Fruit fly (Drosophila melanogaster) whole organism, embryonic: ENCODE measurements around the gene CG14913.

ENCODE experiments used
- CG10267 ChIP-seq: fragments of 200-800 bp; sonication (Bioruptor generic); optimal IDR thresholded peaks from 2 replicates; lab custom pipeline; 2018; ENCODE audit warnings: missing biosample characterization, mild to moderate bottlenecking, missing genetic modification characterization, moderate library complexity
- CG10431 ChIP-seq: fragments of 200-800 bp; sonication (Bioruptor generic); optimal IDR thresholded peaks from 3 replicates; lab custom pipeline; 2018; ENCODE audit warnings: missing biosample characterization, mild to moderate bottlenecking, missing genetic modification characterization
- CG11456 ChIP-seq: fragments of 200-800 bp; sonication (Bioruptor generic); IDR thresholded peaks from 3 replicates; pipeline ENCODE4 v1.3.6; 2022; ENCODE audit warnings: missing biosample characterization, missing genetic modification characterization
- CG11695 ChIP-seq: fragments of 200-800 bp; sonication (Bioruptor generic); IDR thresholded peaks from 3 replicates; pipeline ENCODE4 v1.3.6; 2022; ENCODE audit warnings: missing biosample characterization, missing genetic modification characterization
- CG12219 ChIP-seq: fragments of 200-800 bp; sonication (Bioruptor generic); optimal IDR thresholded peaks from 3 replicates; lab custom pipeline; 2018; ENCODE audit warnings: missing biosample characterization, mild to moderate bottlenecking, missing genetic modification characterization
- CG13123 ChIP-seq: fragments of 200-800 bp; sonication (Bioruptor generic); optimal IDR thresholded peaks from 2 replicates; lab custom pipeline; 2016; ENCODE audit warnings: missing biosample characterization, missing genetic modification characterization
- CG15479 ChIP-seq: fragments of 200-800 bp; sonication (Bioruptor generic); optimal IDR thresholded peaks from 3 replicates; lab custom pipeline; 2019; ENCODE audit warnings: missing biosample characterization, mild to moderate bottlenecking, missing genetic modification characterization, moderate library complexity
- CG16813 ChIP-seq: fragments of 200-800 bp; sonication (Bioruptor generic); IDR thresholded peaks from 3 replicates; pipeline ENCODE4 v1.3.6; 2022; ENCODE audit warnings: missing biosample characterization, missing genetic modification characterization; ENCODE audit not compliant: partially characterized antibody
- CG1832 ChIP-seq: fragments of 200-800 bp; sonication (Bioruptor generic); optimal IDR thresholded peaks from 2 replicates; lab custom pipeline; 2017; ENCODE audit warnings: missing biosample characterization, mild to moderate bottlenecking, missing genetic modification characterization, inconsistent platforms
- CG2120 ChIP-seq: fragments of 200-800 bp; sonication (Bioruptor generic); optimal IDR thresholded peaks from 3 replicates; lab custom pipeline; 2016; ENCODE audit warnings: missing biosample characterization, missing genetic modification characterization
- CG2678 ChIP-seq: fragments of 200-800 bp; sonication (Bioruptor generic); optimal IDR thresholded peaks from 3 replicates; lab custom pipeline; 2019; ENCODE audit warnings: missing biosample characterization, mild to moderate bottlenecking, missing genetic modification characterization, moderate library complexity
- CG30431 ChIP-seq: fragments of 200-800 bp; sonication (Bioruptor generic); optimal IDR thresholded peaks from 2 replicates; lab custom pipeline; 2017; ENCODE audit warnings: missing biosample characterization, missing genetic modification characterization
- CG31224 ChIP-seq: fragments of 200-800 bp; sonication (Bioruptor generic); IDR thresholded peaks from 2 replicates; pipeline ENCODE4 v1.3.6; 2022; ENCODE audit warnings: missing biosample characterization, missing genetic modification characterization
- CG3163 ChIP-seq: fragments of 200-800 bp; sonication (Bioruptor generic); optimal IDR thresholded peaks from 3 replicates; lab custom pipeline; 2016; ENCODE audit warnings: missing biosample characterization, missing genetic modification characterization
- CG32532 ChIP-seq: fragments of 200-800 bp; sonication (Bioruptor generic); IDR thresholded peaks from 2 replicates; pipeline ENCODE4 v1.3.6; 2022; ENCODE audit warnings: missing biosample characterization, missing genetic modification characterization
- CG34376 ChIP-seq: fragments of 200-800 bp; sonication (Bioruptor generic); optimal IDR thresholded peaks from 2 replicates; lab custom pipeline; 2018; ENCODE audit warnings: missing biosample characterization, mild to moderate bottlenecking, missing genetic modification characterization
- CG3838 ChIP-seq: fragments of 200-800 bp; sonication (Bioruptor generic); optimal IDR thresholded peaks from 3 replicates; lab custom pipeline; 2016; ENCODE audit warnings: missing biosample characterization, missing genetic modification characterization
- CG3995 ChIP-seq: fragments of 200-800 bp; sonication (Bioruptor generic); optimal IDR thresholded peaks from 3 replicates; lab custom pipeline; 2016; ENCODE audit warnings: missing biosample characterization, missing genetic modification characterization
- CG43689 ChIP-seq: fragments of 200-800 bp; sonication (Bioruptor generic); IDR thresholded peaks from 2 replicates; pipeline ENCODE4 v1.3.6; 2022; ENCODE audit warnings: missing biosample characterization, missing genetic modification characterization
- CG7357 ChIP-seq: fragments of 200-800 bp; sonication (Bioruptor generic); IDR thresholded peaks from 3 replicates; pipeline ENCODE4 v1.3.6; 2022; ENCODE audit warnings: missing biosample characterization, missing genetic modification characterization
- CG7839 ChIP-seq: fragments of 200-800 bp; sonication (Bioruptor generic); optimal IDR thresholded peaks from 3 replicates; lab custom pipeline; 2018; ENCODE audit warnings: missing biosample characterization, mild to moderate bottlenecking, missing genetic modification characterization, moderate library complexity
- CG7963 ChIP-seq: fragments of 200-800 bp; sonication (Bioruptor generic); IDR thresholded peaks from 3 replicates; pipeline ENCODE4 v1.3.6; 2022; ENCODE audit warnings: missing biosample characterization, missing genetic modification characterization; ENCODE audit not compliant: partially characterized antibody
- CG8388 ChIP-seq: fragments of 200-800 bp; sonication (Bioruptor generic); optimal IDR thresholded peaks from 2 replicates; lab custom pipeline; 2019; ENCODE audit warnings: missing biosample characterization, mild to moderate bottlenecking, missing genetic modification characterization, moderate library complexity
- CG9437 ChIP-seq: fragments of 200-800 bp; sonication (Bioruptor generic); optimal IDR thresholded peaks from 2 replicates; lab custom pipeline; 2018; ENCODE audit warnings: missing biosample characterization, mild to moderate bottlenecking, missing genetic modification characterization
- CG9797 ChIP-seq: fragments of 200-800 bp; sonication (Bioruptor generic); optimal IDR thresholded peaks from 3 replicates; lab custom pipeline; 2018; ENCODE audit warnings: missing biosample characterization, mild to moderate bottlenecking, missing genetic modification characterization
- Deaf1 ChIP-seq: fragments of 200-800 bp; optimal IDR thresholded peaks from 3 replicates; lab custom pipeline; 2019; ENCODE audit warnings: missing biosample characterization, mild to moderate bottlenecking, missing genetic modification characterization, moderate library complexity
- Hand ChIP-seq: fragments of 200-800 bp; sonication (Bioruptor generic); optimal IDR thresholded peaks from 2 replicates; lab custom pipeline; 2017; ENCODE audit warnings: mild to moderate bottlenecking, missing biosample characterization, missing genetic modification reagents, missing genetic modification characterization
- HmgD ChIP-seq: fragments of 200-800 bp; sonication (Bioruptor generic); optimal IDR thresholded peaks from 3 replicates; lab custom pipeline; 2016; ENCODE audit warnings: missing biosample characterization, missing genetic modification characterization
- Hr39 ChIP-seq: fragments of >200 bp; optimal IDR thresholded peaks from 2 replicates; lab custom pipeline; 2017
- Lhr ChIP-seq: fragments of 200-800 bp; sonication (Bioruptor generic); optimal IDR thresholded peaks from 3 replicates; lab custom pipeline; 2017; ENCODE audit warnings: mild to moderate bottlenecking, missing biosample characterization, missing genetic modification reagents, missing genetic modification characterization
- MESR4 ChIP-seq: fragments of 200-800 bp; sonication (Bioruptor generic); optimal IDR thresholded peaks from 2 replicates; lab custom pipeline; 2018; ENCODE audit warnings: missing biosample characterization, mild to moderate bottlenecking, missing genetic modification characterization, moderate library complexity
- NK7.1 ChIP-seq: fragments of 200-800 bp; sonication (Bioruptor generic); optimal IDR thresholded peaks from 3 replicates; lab custom pipeline; 2016; ENCODE audit warnings: missing biosample characterization, missing genetic modification characterization
- Opbp ChIP-seq: fragments of 200-800 bp; sonication (Bioruptor generic); IDR thresholded peaks from 3 replicates; pipeline ENCODE4 v1.3.6; 2022; ENCODE audit warnings: missing biosample characterization, missing genetic modification characterization; ENCODE audit not compliant: partially characterized antibody
- Sox102F ChIP-seq: fragments of 200-800 bp; sonication (Bioruptor generic); optimal IDR thresholded peaks from 2 replicates; lab custom pipeline; 2018; ENCODE audit warnings: missing biosample characterization, mild to moderate bottlenecking, missing genetic modification characterization, moderate library complexity
- TFAM ChIP-seq: fragments of 200-800 bp; sonication (Bioruptor generic); optimal IDR thresholded peaks from 2 replicates; lab custom pipeline; 2017; ENCODE audit warnings: missing biosample characterization, missing genetic modification characterization, inconsistent platforms
- Trl ChIP-seq, 3 experiments: fragments of >200 bp in 2 of 3; fragments of 200-800 bp in 1 of 3; sonication (Bioruptor generic) in 1 of 3; optimal IDR thresholded peaks; 2 replicates in 1 of 3; 3 replicates in 2 of 3; lab custom pipeline; 2016 to 2017; ENCODE audit warnings: missing biosample characterization in 1 of 3, missing genetic modification characterization in 1 of 3
- ase ChIP-seq: fragments of 200-800 bp; sonication (Bioruptor generic); IDR thresholded peaks from 3 replicates; pipeline ENCODE4 v1.3.6; 2022; ENCODE audit warnings: missing biosample characterization, missing genetic modification characterization
- cad ChIP-seq: fragments of >200 bp; optimal IDR thresholded peaks from 2 replicates; lab custom pipeline; 2017; ENCODE audit warnings: missing biosample characterization, missing genetic modification characterization
- caup ChIP-seq: fragments of 200-800 bp; sonication (Bioruptor generic); optimal IDR thresholded peaks from 3 replicates; lab custom pipeline; 2017; ENCODE audit warnings: missing biosample characterization, mild to moderate bottlenecking, missing genetic modification characterization, moderate library complexity; ENCODE audit not compliant: severe bottlenecking
- ci ChIP-seq: fragments of 200-800 bp; sonication (Bioruptor generic); IDR thresholded peaks from 3 replicates; pipeline ENCODE4 v1.3.6; 2022; ENCODE audit warnings: missing biosample characterization, missing genetic modification characterization
- esg ChIP-seq: fragments of 200-800 bp; sonication (Bioruptor generic); conservative IDR thresholded peaks from 2 replicates; pipeline ENCODE4 v1.3.6; 2022; ENCODE audit warnings: missing biosample characterization, missing genetic modification characterization
- kay ChIP-seq: fragments of 200-800 bp; sonication (Bioruptor generic); optimal IDR thresholded peaks from 2 replicates; lab custom pipeline; 2016; ENCODE audit warnings: missing biosample characterization, missing genetic modification characterization
- knrl ChIP-seq: fragments of 200-800 bp; sonication (Bioruptor generic); IDR thresholded peaks from 3 replicates; pipeline ENCODE4 v1.3.6; 2022; ENCODE audit warnings: missing biosample characterization, missing genetic modification characterization; ENCODE audit not compliant: partially characterized antibody
- mam ChIP-seq: fragments of 200-800 bp; sonication (Bioruptor generic); optimal IDR thresholded peaks from 3 replicates; lab custom pipeline; 2016; ENCODE audit warnings: missing biosample characterization, missing genetic modification characterization
- repo ChIP-seq: fragments of 200-800 bp; sonication (Bioruptor generic); optimal IDR thresholded peaks from 2 replicates; lab custom pipeline; 2016; ENCODE audit warnings: missing biosample characterization, missing genetic modification characterization
- sens ChIP-seq: fragments of 200-800 bp; sonication (Bioruptor generic); peaks from one replicate; lab custom pipeline; 2016; ENCODE audit warnings: missing biosample characterization, missing genetic modification characterization
- stwl ChIP-seq: fragments of 200-800 bp; sonication (Bioruptor generic); optimal IDR thresholded peaks from 3 replicates; lab custom pipeline; 2018; ENCODE audit warnings: missing biosample characterization, mild to moderate bottlenecking, missing genetic modification characterization, moderate library complexity
- tna ChIP-seq: fragments of 200-800 bp; sonication (Bioruptor generic); IDR thresholded peaks from 2 replicates; pipeline ENCODE4 v1.3.6; 2022; ENCODE audit warnings: missing biosample characterization, missing genetic modification characterization; ENCODE audit not compliant: partially characterized antibody
- vnd ChIP-seq: fragments of 200-800 bp; sonication (Bioruptor generic); IDR thresholded peaks from 3 replicates; pipeline ENCODE4 v1.3.6; 2022; ENCODE audit warnings: missing biosample characterization, missing genetic modification characterization; ENCODE audit not compliant: partially characterized antibody

CG14913 gene

DNA sequence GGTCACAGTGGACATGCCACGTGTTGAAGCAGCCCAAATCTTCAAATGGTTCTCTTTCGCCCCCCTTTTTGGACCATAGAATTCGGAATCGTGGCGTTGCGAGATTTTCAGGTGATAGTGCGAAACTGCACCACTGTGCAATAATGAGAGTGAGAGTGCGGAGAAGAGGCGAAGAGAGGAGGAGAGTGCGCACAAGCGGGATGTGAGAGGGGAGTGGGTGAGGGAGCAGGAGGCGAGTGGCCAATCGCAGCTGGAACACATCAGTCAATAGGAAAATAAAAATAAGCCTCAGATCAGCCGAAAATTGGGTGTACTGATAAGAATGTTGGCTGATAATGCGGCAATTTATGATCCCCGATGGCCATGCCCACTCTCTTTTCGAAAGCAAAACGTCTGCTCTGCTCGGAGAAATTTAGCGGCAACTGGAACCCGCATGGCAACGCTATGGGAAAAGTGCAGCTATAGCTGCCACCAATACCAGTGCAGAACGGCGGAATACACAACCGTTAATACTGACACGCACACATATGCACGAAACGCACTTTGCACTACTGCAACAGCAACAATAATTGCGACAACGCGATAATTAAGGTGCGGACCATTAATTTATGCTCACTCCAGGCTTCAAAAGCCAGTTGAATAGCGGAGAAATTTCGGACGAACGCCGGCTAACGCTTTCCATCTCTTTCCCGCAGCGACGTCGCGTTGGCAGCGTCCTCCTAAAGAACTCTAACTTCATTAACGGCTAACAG lies 49.4 kb upstream of the CG14913 start (continued):
- no peak for TF ChIP-seq CG7357 (GFP tag; lab: Robert Waterston, UW)
- no peak for TF ChIP-seq CG11456 (GFP tag; lab: Robert Waterston, UW)
- peak; percentile 15 for TF ChIP-seq CG34376 (GFP tag; lab: Kevin White, UChicago)
- no peak for TF ChIP-seq kay (GFP tag; lab: Kevin White, UChicago)
- TF ChIP-seq MESR4 (GFP tag; lab: Kevin White, UChicago) = peak; percentile 70
- peak; percentile 8 for TF ChIP-seq CG2120 (GFP tag; lab: Kevin White, UChicago)
- TF ChIP-seq sens (GFP tag; lab: Kevin White, UChicago) = peak; percentile 83
- TF ChIP-seq CG8388 (GFP tag; lab: Kevin White, UChicago) = no peak
- no peak for TF ChIP-seq caup
- TF ChIP-seq knrl (GFP tag; lab: Robert Waterston, UW) = 0 out of 3 replicates have a peak, but pooled peaks have one; percentile 11
- TF ChIP-seq CG15479 (GFP tag; lab: Kevin White, UChicago) = peak; percentile 52
- no peak for TF ChIP-seq CG2678
- TF ChIP-seq Opbp (GFP tag; lab: Robert Waterston, UW) = no peak
- 0 out of 2 replicates have a peak, but pooled peaks have one; percentile 9 for TF ChIP-seq tna (GFP tag; lab: Robert Waterston, UW)
- TF ChIP-seq CG9437 (GFP tag; lab: Kevin White, UChicago) = no peak
- TF ChIP-seq HmgD (GFP tag; lab: Kevin White, UChicago) = no peak
- no peak for TF ChIP-seq Hr39 (lab: Kevin White, UChicago)
- no peak for TF ChIP-seq vnd (GFP tag; lab: Robert Waterston, UW)
- no peak for TF ChIP-seq CG3995 (GFP tag; lab: Kevin White, UChicago)
- 0 out of 3 replicates have a peak, but pooled peaks have one; percentile 13 for TF ChIP-seq CG16813
- TF ChIP-seq CG10267 = no peak
- TF ChIP-seq ci = 0 out of 3 replicates have a peak, but pooled peaks have one; percentile 54
- no peak for TF ChIP-seq Lhr (GFP tag; lab: Kevin White, UChicago)

DNA sequence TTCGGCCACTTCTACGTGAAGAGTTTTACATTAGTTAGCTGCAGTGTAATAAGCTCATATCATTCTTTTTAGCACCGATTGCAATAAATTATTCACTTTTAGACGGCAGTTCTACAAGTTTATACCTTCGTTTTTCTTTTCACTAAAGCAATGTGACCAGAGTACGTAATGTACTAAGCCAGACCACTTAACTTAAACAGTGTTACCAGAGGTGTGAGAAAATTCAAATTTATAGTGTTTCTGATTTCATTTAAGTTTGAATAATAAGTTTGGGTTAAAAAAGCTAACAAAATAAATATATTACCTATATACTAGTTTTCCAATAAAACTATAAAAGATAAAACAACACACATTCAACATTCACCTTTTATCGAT lies 48.8 kb upstream of the CG14913 start:
- TF ChIP-seq stwl (tag; lab: Kevin White, UChicago) (peak; percentile 81), cad (GFP tag; lab: Kevin White, UChicago) (no peak), CG30431 (GFP tag; lab: Kevin White, UChicago) (no peak), CG3163 (GFP tag; lab: Kevin White, UChicago) (no peak), Deaf1 (tag; lab: Kevin White, UChicago) (no peak), CG13123 (GFP tag; lab: Kevin White, UChicago) (no peak), Sox102F (GFP tag; lab: Kevin White, UChicago) (no peak), CG7963 (no peak), mam (GFP tag; lab: Kevin White, UChicago) (no peak), CG9797 (GFP tag; lab: Kevin White, UChicago) (peak; percentile 68), repo (no peak), CG32532 (GFP tag; lab: Robert Waterston, UW) (no peak), CG43689 (GFP tag; lab: Robert Waterston, UW) (no peak), CG1832 (GFP tag; lab: Kevin White, UChicago) (no peak), CG11695 (GFP tag; lab: Robert Waterston, UW) (no peak), CG3838 (GFP tag; lab: Kevin White, UChicago) (no peak), Hand (GFP tag; lab: Kevin White, UChicago) (no peak), NK7.1 (GFP tag; lab: Kevin White, UChicago) (no peak), Trl (optimal IDR thresholded peaks at IDR 0.05; lab: Kevin White, UChicago) (no peak), Trl (GFP tag; optimal IDR thresholded peaks at IDR 0.05; lab: Kevin White, UChicago) (no peak), CG7839 (tag; lab: Kevin White, UChicago) (no peak), esg (no peak), TFAM (GFP tag; lab: Kevin White, UChicago) (no peak), CG10431 (GFP tag; lab: Kevin White, UChicago) (no peak), ase (GFP tag; lab: Robert Waterston, UW) (no peak), CG12219 (GFP tag; lab: Kevin White, UChicago) (no peak), CG31224 (no peak), CG11456 (GFP tag; lab: Robert Waterston, UW) (no peak)
